Fruit fly (Drosophila melanogaster) S2 (cell line): ENCODE results near the gene Arr2.

Source experiments
- CG8478 ChIP-seq: fragments of >200 bp; optimal IDR thresholded peaks from 2 replicates; lab custom pipeline; 2018
- CTCF ChIP-seq, 2 experiments: fragments of >200 bp; optimal IDR thresholded peaks; 2 replicates each; lab custom pipeline; 2018

dm6 chr3L:8691891-8692874, 43.4 kb upstream of the Arr2 start:
- TF ChIP-seq CTCF (optimal IDR thresholded peaks at IDR 0.05; lab: Kevin White, UChicago) (no peak), CG8478 (lab: Kevin White, UChicago) (no peak)
